Fruit fly (Drosophila melanogaster): ENCODE measurements around the gene Fer1.

The Fer1 gene

DNA sequence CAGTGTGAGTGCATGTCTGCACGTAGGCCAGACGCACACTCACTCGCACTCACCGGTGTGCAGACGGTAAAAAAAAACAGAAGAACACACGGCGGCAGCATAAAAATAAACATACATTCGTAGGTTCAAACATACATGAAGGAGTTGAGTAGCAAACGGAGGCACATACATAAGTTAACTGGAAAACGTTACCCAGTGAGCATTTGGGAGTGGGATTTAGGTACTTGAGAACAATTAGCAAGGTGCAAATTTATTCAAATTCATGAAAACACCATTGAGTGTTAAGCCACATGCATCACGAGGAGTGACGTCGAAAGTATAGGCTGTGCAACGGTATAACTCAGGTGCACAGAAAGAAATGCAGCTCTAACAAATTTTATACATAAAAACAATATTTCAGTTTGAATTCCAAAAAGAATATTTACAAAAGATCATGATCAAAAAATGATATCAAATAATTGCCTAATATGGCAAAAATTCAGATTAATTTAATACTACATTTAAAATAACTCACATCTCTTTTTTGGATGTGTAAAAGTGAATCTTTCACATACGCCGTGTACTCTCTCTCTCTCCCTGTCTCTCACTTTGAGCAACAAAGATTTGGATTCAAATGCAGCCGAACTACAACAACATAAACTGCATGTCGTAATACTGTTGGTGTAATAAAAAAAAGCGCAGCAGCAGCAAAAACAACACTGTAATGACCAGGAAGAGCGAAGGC, 27.3 kb upstream of the Fer1 start (continued):
- TF ChIP-seq HLHmδ (GFP tag; optimal IDR thresholded peaks at IDR 0.05) (no peak), Abd-B (GFP tag; optimal IDR thresholded peaks at IDR 0.05) (peak; percentile 92), bowl (GFP tag; IDR thresholded peaks at IDR 0.05) (no peak), Lhr (GFP tag; optimal IDR thresholded peaks at IDR 0.05) (peak; percentile 94), CG11398 (GFP tag; optimal IDR thresholded peaks at IDR 0.05) (peak; percentile 91), az2 (GFP tag; optimal IDR thresholded peaks at IDR 0.05) (peak; percentile 97), B-H2 (GFP tag; optimal IDR thresholded peaks at IDR 0.05) (no peak), CG10147 (GFP tag; optimal IDR thresholded peaks at IDR 0.05) (peak; percentile 72), Rx (GFP tag; IDR thresholded peaks at IDR 0.05) (no peak), kah (GFP tag; optimal IDR thresholded peaks at IDR 0.05) (peak; percentile 91), ato (GFP tag; IDR thresholded peaks at IDR 0.05; ENCODE audit: partially characterized antibody) (no peak), sug (tag; optimal IDR thresholded peaks at IDR 0.05) (peak; percentile 57), eyg (GFP tag; optimal IDR thresholded peaks at IDR 0.05) (peak; percentile 83), amos (GFP tag; IDR thresholded peaks at IDR 0.05; ENCODE audit: partially characterized antibody) (no peak), CG18476 (GFP tag; optimal IDR thresholded peaks at IDR 0.05) (peak; percentile 91), CG31388 (GFP tag; optimal IDR thresholded peaks at IDR 0.05) (peak; percentile 88), cwo (GFP tag; optimal IDR thresholded peaks at IDR 0.05) (peak; percentile 69), danr (GFP tag; IDR thresholded peaks at IDR 0.05) (no peak), gcm (GFP tag; optimal IDR thresholded peaks at IDR 0.05) (peak; percentile 97), ind (GFP tag; optimal IDR thresholded peaks at IDR 0.05) (peak; percentile 87), CG9727 (GFP tag; optimal IDR thresholded peaks at IDR 0.05) (peak; percentile 98), Myb (GFP tag; optimal IDR thresholded peaks at IDR 0.05) (peak; percentile 43), CG31365 (tag; optimal IDR thresholded peaks at IDR 0.05) (peak; percentile 69), Hmr (GFP tag; optimal IDR thresholded peaks at IDR 0.05) (peak; percentile 40), CG12071 (GFP tag; optimal IDR thresholded peaks at IDR 0.05) (peak; percentile 80), CG17568 (GFP tag; optimal IDR thresholded peaks at IDR 0.05) (peak; percentile 87), ara (GFP tag; IDR thresholded peaks at IDR 0.05) (no peak), Rfx (GFP tag; IDR thresholded peaks at IDR 0.05) (no peak), CG10321 (GFP tag; IDR thresholded peaks at IDR 0.05) (no peak), chn (GFP tag; optimal IDR thresholded peaks at IDR 0.05) (peak; percentile 95), fd64A (GFP tag; optimal IDR thresholded peaks at IDR 0.05) (peak; percentile 92), ems (GFP tag; optimal IDR thresholded peaks at IDR 0.05) (peak; percentile 87), CG10274 (GFP tag; optimal IDR thresholded peaks at IDR 0.05) (peak; percentile 40), CG9609 (GFP tag; optimal IDR thresholded peaks at IDR 0.05) (peak; percentile 87), sens-2 (GFP tag; IDR thresholded peaks at IDR 0.05) (no peak), Scr (GFP tag; IDR thresholded peaks at IDR 0.05; ENCODE audit: partially characterized antibody) (no peak), CG2875 (GFP tag; optimal IDR thresholded peaks at IDR 0.05) (peak; percentile 92), esg (GFP tag; conservative IDR thresholded peaks at IDR 0.05) (no peak), toy (GFP tag; IDR thresholded peaks at IDR 0.05) (no peak), CG17361 (GFP tag; IDR thresholded peaks at IDR 0.05) (no peak), bab2 (GFP tag; optimal IDR thresholded peaks at IDR 0.05) (peak; percentile 93), CG5245 (GFP tag; optimal IDR thresholded peaks at IDR 0.05) (peak; percentile 93), Trl (optimal IDR thresholded peaks at IDR 0.05) (peak in 1 of 2 experiments; percentile 69), Trl (GFP tag; optimal IDR thresholded peaks at IDR 0.05) (peak; percentile 76), prd (optimal IDR thresholded peaks at IDR 0.05) (no peak), prd (GFP tag; IDR thresholded peaks at IDR 0.05) (no peak), CG10462 (GFP tag; optimal IDR thresholded peaks at IDR 0.05) (peak; percentile 98), slou (GFP tag; optimal IDR thresholded peaks at IDR 0.05) (peak; percentile 69), Dip2 (GFP tag; IDR thresholded peaks at IDR 0.05) (no peak), CG13287 (GFP tag; IDR thresholded peaks at IDR 0.05; ENCODE audit: partially characterized antibody) (no peak), Doc2 (GFP tag; IDR thresholded peaks at IDR 0.05) (no peak)

Measured in whole organism, embryonic.